Worm (Caenorhabditis elegans): Measurements from ENCODE around the gene T21C9.6.

ce11 chrV:10602051-10602937 is 20.6 kb downstream of the T21C9.6 start, which contains the start of gene H27A22.1:
- TF ChIP-seq lin-13 (GFP tag; optimal IDR thresholded peaks at IDR 0.05): no peak
- TF ChIP-seq hlh-11 (tag; optimal IDR thresholded peaks at IDR 0.05): no peak
- no peak for TF ChIP-seq unc-39 (tag; optimal IDR thresholded peaks at IDR 0.05)
- TF ChIP-seq nhr-10 (tag; optimal IDR thresholded peaks at IDR 0.05): no peak
- no peak for TF ChIP-seq snpc-4 (tag; optimal IDR thresholded peaks at IDR 0.05)
- no peak for TF ChIP-seq mxl-2 (GFP tag; conservative IDR thresholded peaks at IDR 0.05)
- TF ChIP-seq lin-39 (tag; optimal IDR thresholded peaks at IDR 0.05): no peak
- no peak for TF ChIP-seq skn-1 (tag; optimal IDR thresholded peaks at IDR 0.05)

All from whole organism, L4 larva.